Fruit fly (Drosophila melanogaster): ENCODE results near the gene CG31635.

CG31635 gene

dm6 chr2L:6698387-6698786 is 49.5 kb upstream of the CG31635 start (continued):
- TF ChIP-seq Trl (optimal IDR thresholded peaks at IDR 0.05) (no peak), Trl (GFP tag; optimal IDR thresholded peaks at IDR 0.05) (no peak), zfh1 (GFP tag; IDR thresholded peaks at IDR 0.05) (peak; percentile 74; the same call in 2 of the 3 replicates), CG10209 (GFP tag; optimal IDR thresholded peaks at IDR 0.05) (peak; percentile 22), cas (GFP tag; IDR thresholded peaks at IDR 0.05) (no peak), Xbp1 (GFP tag; optimal IDR thresholded peaks at IDR 0.05) (peak; percentile 50), run (tag; optimal IDR thresholded peaks at IDR 0.05) (no peak), CG8765 (GFP tag; IDR thresholded peaks at IDR 0.05) (peak; percentile 59; the same call in 1 of the 2 replicates), pb (GFP tag; optimal IDR thresholded peaks at IDR 0.05) (no peak), CG17359 (tag; optimal IDR thresholded peaks at IDR 0.05) (peak; percentile 31), CG15696 (tag; optimal IDR thresholded peaks at IDR 0.05) (peak; percentile 5), bcd (GFP tag; optimal IDR thresholded peaks at IDR 0.05) (peak; percentile 18), Vsx1 (GFP tag; optimal IDR thresholded peaks at IDR 0.05) (no peak), ap (GFP tag; IDR thresholded peaks at IDR 0.05) (peak; percentile 31; the same call in 1 of the 2 replicates), ssp (GFP tag; IDR thresholded peaks at IDR 0.05) (peak; percentile 32; the same call in 1 of the 2 replicates), CG14667 (GFP tag; IDR thresholded peaks at IDR 0.05) (peak; percentile 49; the same call in 1 of the 2 replicates), CG13123 (GFP tag; optimal IDR thresholded peaks at IDR 0.05) (peak; percentile 2), dpn (GFP tag; optimal IDR thresholded peaks at IDR 0.05) (peak in 1 of 2 experiments; percentile 59), CG1233 (GFP tag; optimal IDR thresholded peaks at IDR 0.05) (peak; percentile 47), esg (GFP tag; conservative IDR thresholded peaks at IDR 0.05) (peak; percentile 54), ind (GFP tag; optimal IDR thresholded peaks at IDR 0.05) (peak; percentile 49), CG10654 (GFP tag; optimal IDR thresholded peaks at IDR 0.05) (peak; percentile 20), CG32767 (GFP tag; IDR thresholded peaks at IDR 0.05) (peak; percentile 58), tin (GFP tag; optimal IDR thresholded peaks at IDR 0.05) (peak; percentile 19), CG31441 (GFP tag; IDR thresholded peaks at IDR 0.05) (peak; percentile 62), CG4730 (GFP tag; IDR thresholded peaks at IDR 0.05) (0 out of 2 replicates have a peak, but pooled peaks have one; percentile 42), vvl (GFP tag; IDR thresholded peaks at IDR 0.05) (peak; percentile 81), chm (GFP tag; IDR thresholded peaks at IDR 0.05) (no peak), CG17568 (GFP tag; optimal IDR thresholded peaks at IDR 0.05) (no peak), CG12942 (GFP tag; optimal IDR thresholded peaks at IDR 0.05) (peak; percentile 2), Ssrp (tag; optimal IDR thresholded peaks at IDR 0.05) (peak; percentile 42), CG14710 (tag; optimal IDR thresholded peaks at IDR 0.05) (peak; percentile 29), Max (GFP tag; optimal IDR thresholded peaks at IDR 0.05) (peak; percentile 14), Ada2b (GFP tag; IDR thresholded peaks at IDR 0.05) (peak; percentile 43; the same call in 1 of the 2 replicates), HLH54F (GFP tag; optimal IDR thresholded peaks at IDR 0.05) (peak; percentile 12), CG11504 (tag; optimal IDR thresholded peaks at IDR 0.05) (peak; percentile 65), az2 (GFP tag; optimal IDR thresholded peaks at IDR 0.05) (peak; percentile 38), Med (GFP tag) (peak; percentile 84), H2.0 (GFP tag; IDR thresholded peaks at IDR 0.05) (peak; percentile 40), caup (GFP tag; optimal IDR thresholded peaks at IDR 0.05; ENCODE audit: severe bottlenecking) (peak; percentile 1), B-H1 (GFP tag; IDR thresholded peaks at IDR 0.05) (peak; percentile 46; the same call in 1 of the 3 replicates), CG32772 (GFP tag; IDR thresholded peaks at IDR 0.05) (peak; percentile 27; the same call in 1 of the 2 replicates), pan (optimal IDR thresholded peaks at IDR 0.05) (no peak), pan (GFP tag; optimal IDR thresholded peaks at IDR 0.05 in 1 of 2, IDR thresholded peaks at IDR 0.05 in 1 of 2) (peak in 1 of 2 experiments; percentile 78), Fer1 (GFP tag; optimal IDR thresholded peaks at IDR 0.05) (peak; percentile 2), trem (tag; optimal IDR thresholded peaks at IDR 0.05) (peak; percentile 4), CG2129 (GFP tag; IDR thresholded peaks at IDR 0.05; ENCODE audit: partially characterized antibody) (no peak), sisA (GFP tag; IDR thresholded peaks at IDR 0.05) (peak; percentile 63), Hr51 (GFP tag; optimal IDR thresholded peaks at IDR 0.05) (peak in 1 of 2 experiments; percentile 63), CG12744 (GFP tag; optimal IDR thresholded peaks at IDR 0.05) (no peak), tap (tag; optimal IDR thresholded peaks at IDR 0.05) (peak; percentile 37)

All from whole organism, embryonic.